Fruit fly (Drosophila melanogaster) S2 (cell line): ENCODE measurements around the gene Cp7Fb.

Experiments
- CG8478 ChIP-seq: fragments of >200 bp; optimal IDR thresholded peaks from 2 replicates; lab custom pipeline; 2018
- CTCF ChIP-seq, 2 experiments: fragments of >200 bp; optimal IDR thresholded peaks; 2 replicates each; lab custom pipeline; 2018

DNA sequence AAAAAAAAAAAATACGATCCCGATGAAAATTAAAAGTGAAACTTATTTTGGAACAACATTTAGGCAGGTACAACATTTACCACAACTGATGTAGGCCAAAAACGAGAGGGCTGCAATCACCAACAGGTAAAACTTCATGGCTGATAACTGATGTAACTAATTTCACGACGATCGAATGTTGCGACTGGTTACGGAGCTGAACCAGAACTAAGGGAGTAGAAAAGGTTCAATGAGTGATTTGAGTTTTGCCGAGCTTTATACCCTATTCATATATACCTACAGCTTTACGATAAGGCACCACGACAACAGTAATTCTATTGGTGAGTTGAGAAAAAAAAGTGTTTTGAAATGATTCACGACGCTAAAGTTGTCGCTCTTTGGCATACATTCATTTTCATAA, 13.0 kb upstream of the Cp7Fb start, which contains the start of gene CG15347:
- TF ChIP-seq CG8478 (lab: Kevin White, UChicago) (no peak), CTCF (optimal IDR thresholded peaks at IDR 0.05; lab: Kevin White, UChicago) (no peak)
